Fruit fly (Drosophila melanogaster) whole organism, embryonic: ENCODE measurements around the gene CG13609.

ENCODE experiments used
- CG5953 ChIP-seq: fragments of 200-800 bp; sonication (Bioruptor generic); IDR thresholded peaks from 2 replicates; pipeline ENCODE4 v1.3.6; 2022; ENCODE audit warnings: missing biosample characterization, missing genetic modification characterization
- CG7372 ChIP-seq: fragments of 200-800 bp; sonication (Bioruptor generic); IDR thresholded peaks from 2 replicates; pipeline ENCODE4 v1.3.6; 2022; ENCODE audit warnings: missing biosample characterization, missing genetic modification characterization
- Dfd ChIP-seq, 2 experiments: fragments of >200 bp; optimal IDR thresholded peaks; 2 replicates each; lab custom pipeline; 2017; ENCODE audit warnings: missing biosample characterization in 2 of 2, missing genetic modification characterization in 2 of 2
- Dip3 ChIP-seq: fragments of 200-800 bp; sonication (Bioruptor generic); optimal IDR thresholded peaks from 3 replicates; lab custom pipeline; 2016; ENCODE audit warnings: missing biosample characterization, missing genetic modification characterization
- Hr78 ChIP-seq, 2 experiments: fragments of 200-800 bp in 1 of 2; fragments of >200 bp in 1 of 2; sonication (Bioruptor generic) in 1 of 2; optimal IDR thresholded peaks; 2 replicates each; lab custom pipeline; 2017 to 2019; ENCODE audit warnings: missing biosample characterization in 2 of 2, missing genetic modification characterization in 2 of 2, mild to moderate bottlenecking in 1 of 2, moderate library complexity in 1 of 2
- Nf-YA ChIP-seq: fragments of 200-800 bp; sonication (Bioruptor generic); IDR thresholded peaks from 2 replicates; pipeline ENCODE4 v1.3.6; 2022; ENCODE audit warnings: missing biosample characterization, missing genetic modification characterization
- corto ChIP-seq: fragments of 200-800 bp; sonication (Bioruptor generic); optimal IDR thresholded peaks from 2 replicates; lab custom pipeline; 2016; ENCODE audit warnings: missing biosample characterization, mild to moderate bottlenecking, missing genetic modification characterization, moderate library complexity
- ewg ChIP-seq: fragments of 200-800 bp; sonication (Bioruptor generic); optimal IDR thresholded peaks from 3 replicates; lab custom pipeline; 2017; ENCODE audit warnings: mild to moderate bottlenecking, missing biosample characterization, missing genetic modification reagents, missing genetic modification characterization
- kay ChIP-seq: fragments of 200-800 bp; sonication (Bioruptor generic); optimal IDR thresholded peaks from 2 replicates; lab custom pipeline; 2016; ENCODE audit warnings: missing biosample characterization, missing genetic modification characterization
- pnt ChIP-seq: fragments of 200-800 bp; sonication (Bioruptor generic); optimal IDR thresholded peaks from 3 replicates; lab custom pipeline; 2016; ENCODE audit warnings: missing biosample characterization, missing genetic modification characterization
- trem ChIP-seq: fragments of 200-800 bp; optimal IDR thresholded peaks from 3 replicates; lab custom pipeline; 2019; ENCODE audit warnings: missing biosample characterization, mild to moderate bottlenecking, missing genetic modification characterization, moderate library complexity

- TF ChIP-seq CG7372 (GFP tag; lab: Robert Waterston, UW) (peak; percentile 87), Dip3 (GFP tag; lab: Kevin White, UChicago) (peak; percentile 74), corto (no peak), kay (GFP tag; lab: Kevin White, UChicago) (peak; percentile 45), CG5953 (GFP tag; lab: Robert Waterston, UW) (no peak), pnt (GFP tag; lab: Kevin White, UChicago) (peak; percentile 49), Dfd (GFP tag; optimal IDR thresholded peaks at IDR 0.05; lab: Kevin White, UChicago) (no peak), ewg (peak; percentile 45), Hr78 (GFP tag; optimal IDR thresholded peaks at IDR 0.05; lab: Kevin White, UChicago) (no peak), trem (tag; lab: Kevin White, UChicago) (peak; percentile 15), Nf-YA (GFP tag; lab: Robert Waterston, UW) (no peak; the same call in 1 of the 2 replicates)
Observed at dm6 chr3R:24276104-24277008, 49.5 kb downstream of the CG13609 start, which contains the start of gene Orct.
